Worm (Caenorhabditis elegans) whole organism, L2 larva: Measurements from ENCODE around the gene C03B1.7.

Experiments used
- C34F6.9 ChIP-seq: fragments of 150-350 bp; optimal IDR thresholded peaks from 2 replicates; lab custom pipeline; 2014; ENCODE audit warnings: missing biosample characterization, missing genetic modification characterization
- F13H6.1 ChIP-seq: sonication (generic microtip); optimal IDR thresholded peaks from 2 replicates; lab custom pipeline; 2016; ENCODE audit warnings: missing genetic modification characterization, missing compliant biosample characterization
- Y55F3AM.14 ChIP-seq: fragments of 200-800 bp; sonication (Bioruptor generic); optimal IDR thresholded peaks from 2 replicates; lab custom pipeline; 2018; ENCODE audit warnings: mild to moderate bottlenecking, missing genetic modification characterization, missing compliant biosample characterization
- ZK546.5 ChIP-seq: sonication (generic microtip); optimal IDR thresholded peaks from 2 replicates; lab custom pipeline; 2017; ENCODE audit warnings: missing biosample characterization, missing genetic modification characterization
- aly-2 ChIP-seq: fragments of 150-350 bp; optimal IDR thresholded peaks from 2 replicates; lab custom pipeline; 2014; ENCODE audit warnings: missing biosample characterization, missing genetic modification characterization
- ama-1 ChIP-seq: fragments of 150-350 bp; optimal IDR thresholded peaks from 2 replicates; lab custom pipeline; 2018; ENCODE audit warnings: inconsistent platforms
- blmp-1 ChIP-seq: sonication (generic microtip); optimal IDR thresholded peaks from 2 replicates; lab custom pipeline; 2017; ENCODE audit warnings: missing genetic modification characterization, mild to moderate bottlenecking, missing compliant biosample characterization, antibody characterized with exemption, moderate library complexity; ENCODE audit not compliant: insufficient read depth
- ceh-16 ChIP-seq: fragments of 150-350 bp; optimal IDR thresholded peaks from 2 replicates; lab custom pipeline; 2014; ENCODE audit warnings: missing biosample characterization, missing genetic modification characterization
- ceh-82 ChIP-seq: fragments of 150-350 bp; optimal IDR thresholded peaks from 2 replicates; lab custom pipeline; 2014; ENCODE audit warnings: missing biosample characterization, missing genetic modification characterization
- egl-27 ChIP-seq: sonication (generic microtip); optimal IDR thresholded peaks from 3 replicates; lab custom pipeline; 2017; ENCODE audit warnings: missing biosample characterization, missing genetic modification reagents, missing genetic modification characterization
- elt-1 ChIP-seq: fragments of 150-350 bp; optimal IDR thresholded peaks from 2 replicates; lab custom pipeline; 2014; ENCODE audit warnings: missing biosample characterization, missing genetic modification characterization
- elt-3 ChIP-seq: sonication (generic microtip); optimal IDR thresholded peaks from 2 replicates; lab custom pipeline; 2017; ENCODE audit warnings: missing biosample characterization, missing genetic modification characterization
- fos-1 ChIP-seq: fragments of 150-350 bp; optimal IDR thresholded peaks from 2 replicates; lab custom pipeline; 2014; ENCODE audit warnings: missing biosample characterization, missing genetic modification characterization
- lin-11 ChIP-seq: fragments of 150-350 bp; sonication (generic microtip); optimal IDR thresholded peaks from 2 replicates; lab custom pipeline; 2014; ENCODE audit warnings: missing biosample characterization, missing genetic modification characterization, inconsistent platforms, mixed read lengths
- lin-13 ChIP-seq: fragments of 150-350 bp; optimal IDR thresholded peaks from 2 replicates; lab custom pipeline; 2014; ENCODE audit warnings: missing biosample characterization, missing genetic modification reagents, missing genetic modification characterization
- lin-39 ChIP-seq: fragments of 150-350 bp; optimal IDR thresholded peaks from 2 replicates; lab custom pipeline; 2014; ENCODE audit warnings: missing biosample characterization, missing genetic modification reagents, missing genetic modification characterization
- lsy-2 ChIP-seq, 2 experiments: fragments of 150-350 bp in 1 of 2; sonication (generic microtip) in 1 of 2; optimal IDR thresholded peaks; 2 replicates each; lab custom pipeline; 2014 to 2017; ENCODE audit warnings: missing biosample characterization in 2 of 2, missing genetic modification characterization in 2 of 2
- mab-5 ChIP-seq: fragments of 150-350 bp; optimal IDR thresholded peaks from 2 replicates; lab custom pipeline; 2014; ENCODE audit warnings: missing biosample characterization, missing genetic modification characterization
- mbf-1 ChIP-seq: sonication (generic microtip); optimal IDR thresholded peaks from 2 replicates; lab custom pipeline; 2017; ENCODE audit warnings: missing biosample characterization, missing genetic modification characterization
- mdl-1 ChIP-seq, 2 experiments: fragments of 150-350 bp in 1 of 2; sonication (generic microtip) in 1 of 2; optimal IDR thresholded peaks; 2 replicates each; lab custom pipeline; 2017; ENCODE audit warnings: missing biosample characterization in 2 of 2, missing genetic modification characterization in 2 of 2
- nhr-10 ChIP-seq: sonication (generic microtip); optimal IDR thresholded peaks from 2 replicates; lab custom pipeline; 2017; ENCODE audit warnings: missing biosample characterization, missing genetic modification characterization
- nhr-237 ChIP-seq: fragments of 150-350 bp; optimal IDR thresholded peaks from 2 replicates; lab custom pipeline; 2014; ENCODE audit warnings: missing biosample characterization, missing genetic modification characterization
- nhr-6 ChIP-seq: fragments of 150-350 bp; optimal IDR thresholded peaks from 2 replicates; lab custom pipeline; 2014; ENCODE audit warnings: missing biosample characterization, missing genetic modification characterization
- peb-1 ChIP-seq: fragments of 150-350 bp; optimal IDR thresholded peaks from 2 replicates; lab custom pipeline; 2014; ENCODE audit warnings: missing biosample characterization, missing genetic modification characterization
- skn-1 ChIP-seq: sonication (generic microtip); optimal IDR thresholded peaks from 2 replicates; lab custom pipeline; 2017; ENCODE audit warnings: missing biosample characterization, missing genetic modification characterization
- sma-3 ChIP-seq: sonication (generic microtip); optimal IDR thresholded peaks from 2 replicates; lab custom pipeline; 2016; ENCODE audit warnings: missing genetic modification reagents, missing genetic modification characterization, missing compliant biosample characterization
- unc-39 ChIP-seq: fragments of 150-350 bp; optimal IDR thresholded peaks from 2 replicates; lab custom pipeline; 2014; ENCODE audit warnings: missing biosample characterization, missing genetic modification characterization
- unc-62 ChIP-seq: fragments of 150-350 bp; optimal IDR thresholded peaks from 2 replicates; lab custom pipeline; 2014; ENCODE audit warnings: missing biosample characterization, missing genetic modification reagents, missing genetic modification characterization
- zag-1 ChIP-seq: fragments of 150-350 bp; optimal IDR thresholded peaks from 2 replicates; lab custom pipeline; 2014; ENCODE audit warnings: missing biosample characterization, missing genetic modification characterization
- ztf-1 ChIP-seq: fragments of 200-800 bp; sonication (Bioruptor generic); conservative IDR thresholded peaks from 2 replicates; pipeline ENCODE4 v1.3.6; 2022; ENCODE audit warnings: missing genetic modification characterization, missing compliant biosample characterization
- ztf-11 ChIP-seq: sonication (generic microtip); optimal IDR thresholded peaks from 2 replicates; lab custom pipeline; 2017; ENCODE audit warnings: missing biosample characterization, missing genetic modification characterization
- ztf-4 ChIP-seq: fragments of 150-350 bp; optimal IDR thresholded peaks from 2 replicates; lab custom pipeline; 2014; ENCODE audit warnings: missing biosample characterization, missing genetic modification characterization

C03B1.7 gene

DNA sequence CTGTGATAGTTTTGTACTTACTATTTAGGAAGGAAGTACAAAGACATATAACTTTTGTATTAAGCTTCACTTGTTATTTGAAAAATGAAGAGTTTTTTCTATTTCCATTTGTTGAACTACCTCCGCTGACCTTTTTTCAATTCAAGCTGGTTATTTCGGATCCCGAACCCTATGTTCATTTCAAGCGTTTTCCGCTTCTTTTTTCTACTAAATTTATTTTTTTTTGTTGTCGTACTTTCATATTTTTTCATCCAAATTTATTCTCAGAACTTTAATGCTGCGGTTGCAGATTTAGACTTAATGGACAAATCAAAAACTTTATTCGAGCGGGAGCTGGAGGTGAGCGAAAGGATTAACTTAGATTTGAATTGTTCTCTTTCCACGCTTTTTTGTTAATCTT, 8.4 kb downstream of the C03B1.7 start, which contains the start of gene C03B1.6:
C03B1.6 (plus strand) TSS at position 301 of the 400 bp plus-strand sequence.
- no peak for TF ChIP-seq blmp-1 (tag; lab: Kevin White, UChicago)
- TF ChIP-seq skn-1 (tag; lab: Kevin White, UChicago), result no peak

DNA sequence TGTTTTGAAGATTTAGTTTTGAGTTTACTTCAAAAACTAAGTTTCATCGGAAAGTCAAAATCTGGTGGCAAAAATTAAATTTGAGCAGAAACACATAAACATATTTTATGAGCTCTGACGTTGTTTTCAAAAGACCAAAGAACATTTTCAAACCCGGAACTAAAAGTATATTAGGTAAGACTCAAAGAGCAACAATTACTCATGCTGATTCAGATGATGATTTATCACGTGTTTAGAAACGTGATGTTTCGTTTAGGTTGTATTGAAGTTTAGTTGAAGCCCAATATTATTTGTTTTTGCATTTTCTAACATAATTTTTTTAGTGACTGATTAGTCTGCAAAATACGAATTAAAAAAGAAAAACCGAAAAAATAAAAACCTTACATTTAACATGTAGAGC, 12.2 kb downstream of the C03B1.7 start:
- TF ChIP-seq ama-1 (lab: Kevin White, UChicago) (no peak), ztf-1 (GFP tag; lab: Robert Waterston, UW) (no peak), nhr-6 (tag; lab: Kevin White, UChicago) (no peak), C34F6.9 (tag; lab: Kevin White, UChicago) (peak; percentile 26), Y55F3AM.14 (no peak)

DNA sequence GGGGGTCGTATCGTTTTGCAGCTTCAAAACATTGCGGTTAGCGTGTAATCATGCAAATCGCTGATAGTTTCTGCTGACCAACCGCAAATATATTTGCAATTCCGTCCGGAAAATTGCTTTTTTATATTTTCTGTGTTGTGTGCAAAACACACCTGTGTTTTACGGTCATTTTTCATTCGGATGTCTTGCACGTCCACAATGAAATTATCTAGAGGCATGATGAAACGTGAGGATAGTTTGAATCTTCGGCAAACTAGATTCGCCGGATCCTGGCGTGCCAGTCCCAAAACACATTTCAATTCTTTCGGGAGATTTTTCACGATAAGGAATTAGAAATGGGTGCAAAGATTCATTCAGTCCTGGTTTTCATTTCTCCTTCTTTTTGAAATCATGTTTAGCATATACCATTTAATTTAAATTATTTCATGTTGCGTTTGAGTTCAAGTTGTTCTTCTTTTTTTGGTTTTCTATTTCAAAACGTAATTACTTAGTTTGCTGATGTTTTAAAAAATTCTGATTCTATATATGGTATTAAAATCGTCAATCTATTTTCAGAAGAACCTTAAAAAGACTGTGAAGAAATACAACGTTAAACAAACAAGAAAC, 13.5 kb downstream of the C03B1.7 start, which contains the start of gene C03B1.5:
C03B1.5 (plus strand) TSS at position 556 of the 606 bp plus-strand sequence.
- TF ChIP-seq ceh-16 (tag; lab: Kevin White, UChicago), result no peak
- no peak for TF ChIP-seq F13H6.1 (tag; lab: Kevin White, UChicago)
- no peak for TF ChIP-seq C34F6.9 (tag; lab: Kevin White, UChicago)
- TF ChIP-seq skn-1 (tag; lab: Kevin White, UChicago), result no peak
- TF ChIP-seq peb-1 (tag; lab: Kevin White, UChicago), result no peak
- no peak for TF ChIP-seq mdl-1 (tag; optimal IDR thresholded peaks at IDR 0.05; lab: Kevin White, UChicago)
- no peak for TF ChIP-seq fos-1
- TF ChIP-seq blmp-1 (tag; lab: Kevin White, UChicago), result no peak
- no peak for TF ChIP-seq nhr-237 (tag; lab: Kevin White, UChicago)
- TF ChIP-seq ztf-11 (tag; lab: Kevin White, UChicago), result no peak
- TF ChIP-seq lin-39 (tag; lab: Kevin White, UChicago), result no peak
- no peak for TF ChIP-seq ZK546.5 (tag; lab: Kevin White, UChicago)
- no peak for TF ChIP-seq nhr-10 (tag; lab: Kevin White, UChicago)
- TF ChIP-seq sma-3 (GFP tag; lab: Kevin White, UChicago), result no peak
- TF ChIP-seq mbf-1 (tag; lab: Kevin White, UChicago), result no peak
- TF ChIP-seq lsy-2 (tag; optimal IDR thresholded peaks at IDR 0.05; lab: Kevin White, UChicago), result no peak

DNA sequence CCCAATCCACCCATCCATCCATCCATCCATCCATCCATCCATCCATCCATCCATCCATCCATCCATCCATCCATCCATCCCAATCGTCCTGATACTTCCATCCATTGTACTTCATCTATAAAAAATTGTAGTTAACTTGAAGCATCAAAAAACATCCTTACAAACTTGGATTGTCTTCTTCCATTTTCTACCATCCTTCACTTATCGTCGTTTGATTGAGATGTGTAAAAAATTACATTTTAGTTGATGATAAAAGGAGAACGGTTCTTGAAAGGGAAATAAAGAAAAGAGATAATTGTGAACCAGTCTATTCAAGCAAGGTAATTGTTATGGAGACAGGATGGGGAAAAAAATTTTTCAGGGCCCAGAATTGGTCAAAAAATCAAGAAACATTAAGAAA, 16.2 kb downstream of the C03B1.7 start, which contains the start of gene C03B1.10:
C03B1.10 (minus strand) TSS at position 101 of the 400 bp plus-strand sequence.
- TF ChIP-seq aly-2 (no peak), ceh-82 (tag; lab: Kevin White, UChicago) (no peak), F13H6.1 (tag; lab: Kevin White, UChicago) (no peak), elt-1 (tag; lab: Kevin White, UChicago) (no peak), C34F6.9 (tag; lab: Kevin White, UChicago) (no peak), ceh-16 (tag; lab: Kevin White, UChicago) (no peak), egl-27 (no peak), zag-1 (no peak)

DNA sequence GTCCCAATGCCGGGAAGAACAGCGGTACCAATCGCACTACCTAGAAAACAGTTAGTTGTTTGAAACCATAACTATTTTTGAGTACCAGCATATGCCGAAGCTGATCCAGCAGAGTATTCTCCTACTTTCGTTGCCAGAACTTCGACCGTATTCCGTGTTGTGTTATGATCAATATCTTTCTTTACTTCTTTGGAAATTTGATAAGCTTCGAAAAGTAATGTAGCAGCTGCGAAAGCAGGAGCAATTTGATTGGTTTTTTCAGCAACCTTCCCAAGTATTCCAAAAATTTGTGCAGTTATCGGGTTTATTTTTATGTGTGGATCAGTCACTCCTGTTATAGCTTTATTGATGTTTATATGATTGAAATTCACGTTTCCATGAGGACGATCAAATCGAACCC, 18.5 kb downstream of the C03B1.7 start:
- TF ChIP-seq peb-1 (tag; lab: Kevin White, UChicago), result no peak
- TF ChIP-seq ztf-11 (tag; lab: Kevin White, UChicago), result no peak
- TF ChIP-seq lin-11 (tag; lab: Kevin White, UChicago), result no peak
- no peak for TF ChIP-seq mab-5 (tag; lab: Kevin White, UChicago)
- no peak for TF ChIP-seq mdl-1 (tag; optimal IDR thresholded peaks at IDR 0.05; lab: Kevin White, UChicago)
- TF ChIP-seq, all 48 proteins: peak for 0

DNA sequence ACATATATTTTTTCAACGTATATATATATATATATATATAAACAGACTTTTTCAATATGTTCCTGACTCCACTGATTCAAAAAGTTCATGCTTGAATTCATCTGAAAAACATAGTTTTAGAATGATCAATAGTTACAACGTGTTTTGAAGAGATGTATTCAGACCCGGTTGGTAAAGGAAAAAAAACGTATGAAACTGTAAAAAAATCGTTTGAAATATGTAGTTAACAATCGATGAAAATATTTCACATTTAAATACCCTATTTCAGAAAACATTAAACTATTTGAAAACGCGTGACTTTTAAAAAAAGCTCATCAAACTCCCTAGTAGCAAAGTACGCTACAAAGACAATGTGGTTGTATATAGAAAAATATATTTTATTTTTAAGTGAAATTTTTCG, 19.0 kb downstream of the C03B1.7 start, which contains the start of gene C03B1.14:
C03B1.14 (minus strand) TSS at position 101 of the 400 bp plus-strand sequence.
- TF ChIP-seq lin-13, result no peak
- no peak for TF ChIP-seq lsy-2 (tag; optimal IDR thresholded peaks at IDR 0.05; lab: Kevin White, UChicago)
- TF ChIP-seq egl-27, result no peak
- TF ChIP-seq Y55F3AM.14, result no peak

DNA sequence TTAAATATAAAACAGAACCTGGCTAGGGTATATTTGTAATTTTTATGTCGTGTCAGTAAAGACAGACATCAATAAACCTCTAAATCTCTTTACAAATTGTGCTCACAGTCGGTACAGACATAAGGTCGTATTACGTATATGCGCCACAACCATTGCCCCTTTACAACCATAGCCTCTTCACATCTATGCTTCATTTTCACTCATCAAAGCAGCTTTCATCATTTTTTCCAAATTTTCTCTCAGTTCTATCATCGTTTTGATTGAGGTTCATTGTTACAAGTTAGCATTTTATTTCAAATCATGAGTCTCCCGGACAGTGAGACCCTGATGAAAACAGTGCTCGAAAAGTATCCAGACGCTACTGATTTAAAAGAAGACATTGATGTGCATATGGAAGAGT, 22.6 kb downstream of the C03B1.7 start, which contains the start of gene C03B1.4:
C03B1.4 (plus strand) TSS at position 301 of the 400 bp plus-strand sequence.
- TF ChIP-seq ztf-4 (tag; lab: Kevin White, UChicago), result no peak
- no peak for TF ChIP-seq unc-39 (tag; lab: Kevin White, UChicago)
- TF ChIP-seq lsy-2 (tag; optimal IDR thresholded peaks at IDR 0.05; lab: Kevin White, UChicago), result no peak
- no peak for TF ChIP-seq ztf-1 (GFP tag; lab: Robert Waterston, UW)
- TF ChIP-seq peb-1 (tag; lab: Kevin White, UChicago), result no peak
- TF ChIP-seq lin-11 (tag; lab: Kevin White, UChicago), result no peak
- no peak for TF ChIP-seq elt-3 (tag; lab: Kevin White, UChicago)
- TF ChIP-seq F13H6.1 (tag; lab: Kevin White, UChicago), result no peak
- TF ChIP-seq ztf-11 (tag; lab: Kevin White, UChicago), result no peak
- TF ChIP-seq egl-27, result no peak
- TF ChIP-seq unc-62 (GFP tag; lab: Kevin White, UChicago), result no peak
